Worm (Caenorhabditis elegans): ENCODE measurements around the gene C18D11.9.

ce11 chrIII:11847014-11847413 lies 38.1 kb downstream of the C18D11.9 start:
- no peak for TF ChIP-seq hlh-30 (tag; optimal IDR thresholded peaks at IDR 0.05; ENCODE audit: insufficient read depth)
- no peak for TF ChIP-seq nhr-11 (tag; optimal IDR thresholded peaks at IDR 0.05)
- no peak for TF ChIP-seq eyg-1 (tag; optimal IDR thresholded peaks at IDR 0.05)

Measured in whole organism, late embryonic.